Worm (Caenorhabditis elegans) whole organism, L1 larva: ENCODE results near the gene cyp-13A5.

ENCODE experiments used
- C04F5.9 ChIP-seq: sonication (generic microtip); optimal IDR thresholded peaks from 2 replicates; lab custom pipeline; 2016; ENCODE audit warnings: missing genetic modification characterization, missing compliant biosample characterization
- F16B12.6 ChIP-seq: fragments of 150-350 bp; optimal IDR thresholded peaks from 2 replicates; lab custom pipeline; 2014; ENCODE audit warnings: missing biosample characterization, missing genetic modification characterization
- aha-1 ChIP-seq: fragments of 150-350 bp; optimal IDR thresholded peaks from 2 replicates; lab custom pipeline; 2014; ENCODE audit warnings: missing biosample characterization, missing genetic modification characterization
- aly-2 ChIP-seq: fragments of 150-350 bp; optimal IDR thresholded peaks from 2 replicates; lab custom pipeline; 2014; ENCODE audit warnings: missing biosample characterization, missing genetic modification characterization
- blmp-1 ChIP-seq: fragments of 150-350 bp; optimal IDR thresholded peaks from 2 replicates; lab custom pipeline; 2014; ENCODE audit warnings: missing biosample characterization, missing genetic modification characterization
- dsc-1 ChIP-seq: sonication (generic microtip); optimal IDR thresholded peaks from 2 replicates; lab custom pipeline; 2016; ENCODE audit warnings: mild to moderate bottlenecking, missing genetic modification characterization, missing compliant biosample characterization
- efl-1 ChIP-seq, 4 experiments: fragments of 150-350 bp; optimal IDR thresholded peaks in 3 of 4; peaks in 1 of 4; 1 replicate in 1 of 4; 2 replicates in 3 of 4; lab custom pipeline; 2014; ENCODE audit warnings: missing biosample characterization in 2 of 4, missing genetic modification characterization in 2 of 4, missing genetic modification reagents in 2 of 4
- efl-3 ChIP-seq: fragments of 200-800 bp; sonication (Bioruptor generic); optimal IDR thresholded peaks from 2 replicates; lab custom pipeline; 2018; ENCODE audit warnings: mild to moderate bottlenecking, missing genetic modification characterization, missing compliant biosample characterization
- egl-13 ChIP-seq: sonication (generic microtip); optimal IDR thresholded peaks from 2 replicates; lab custom pipeline; 2016; ENCODE audit warnings: missing genotype, missing genetic modification reagents, missing genetic modification characterization, missing compliant biosample characterization
- elt-2 ChIP-seq: sonication (generic microtip); optimal IDR thresholded peaks from 2 replicates; lab custom pipeline; 2016; ENCODE audit warnings: missing genetic modification characterization, mild to moderate bottlenecking, inconsistent platforms, missing compliant biosample characterization, missing genetic modification reagents
- elt-3 ChIP-seq, 6 experiments: fragments of 150-350 bp in 1 of 6; sonication (generic microtip); optimal IDR thresholded peaks; 2 replicates each; lab custom pipeline; 2017 to 2018; ENCODE audit warnings: missing biosample characterization in 6 of 6, missing genetic modification characterization in 6 of 6, inconsistent platforms in 1 of 6
- ets-5 ChIP-seq: fragments of 200-800 bp; sonication (Bioruptor generic); IDR thresholded peaks from 2 replicates; pipeline ENCODE4 v1.3.6; 2022; ENCODE audit warnings: missing genetic modification characterization, missing compliant biosample characterization
- fkh-10 ChIP-seq: sonication (generic microtip); optimal IDR thresholded peaks from 2 replicates; lab custom pipeline; 2017; ENCODE audit warnings: missing biosample characterization, missing genetic modification reagents, missing genetic modification characterization
- fkh-4 ChIP-seq: sonication (generic microtip); optimal IDR thresholded peaks from 2 replicates; lab custom pipeline; 2016; ENCODE audit warnings: missing compliant biosample characterization, missing genetic modification characterization, borderline replicate concordance
- fkh-8 ChIP-seq: sonication (generic microtip); optimal IDR thresholded peaks from 2 replicates; lab custom pipeline; 2016; ENCODE audit warnings: mild to moderate bottlenecking, missing genetic modification characterization, missing compliant biosample characterization
- hlh-4 ChIP-seq: sonication (generic microtip); optimal IDR thresholded peaks from 2 replicates; lab custom pipeline; 2016; ENCODE audit warnings: mild to moderate bottlenecking, missing genetic modification characterization, missing compliant biosample characterization
- hpl-2 ChIP-seq: fragments of 150-350 bp; optimal IDR thresholded peaks from 2 replicates; lab custom pipeline; 2014; ENCODE audit warnings: missing biosample characterization, missing genetic modification reagents, missing genetic modification characterization
- jun-1 ChIP-seq: fragments of 150-350 bp; optimal IDR thresholded peaks from 2 replicates; lab custom pipeline; 2014; ENCODE audit warnings: missing biosample characterization, missing genetic modification reagents, missing genetic modification characterization
- lin-13 ChIP-seq: fragments of 150-350 bp; optimal IDR thresholded peaks from 2 replicates; lab custom pipeline; 2014; ENCODE audit warnings: missing biosample characterization, missing genetic modification reagents, missing genetic modification characterization
- lin-14 ChIP-seq: fragments of 200-800 bp; sonication (Bioruptor generic); optimal IDR thresholded peaks from 2 replicates; lab custom pipeline; 2018; ENCODE audit warnings: mild to moderate bottlenecking, missing genetic modification characterization, moderate library complexity, missing compliant biosample characterization
- lin-35 ChIP-seq, 2 experiments: fragments of 150-350 bp; optimal IDR thresholded peaks; 2 replicates each; lab custom pipeline; 2014; ENCODE audit warnings: missing biosample characterization in 2 of 2, missing genetic modification characterization in 2 of 2, missing genetic modification reagents in 2 of 2
- mdl-1 ChIP-seq, 2 experiments: fragments of 150-350 bp; optimal IDR thresholded peaks; 2 replicates each; lab custom pipeline; 2014 to 2017; ENCODE audit warnings: missing biosample characterization in 2 of 2, missing genetic modification characterization in 2 of 2, inconsistent platforms in 1 of 2
- nhr-11 ChIP-seq: fragments of 150-350 bp; optimal IDR thresholded peaks from 2 replicates; lab custom pipeline; 2014; ENCODE audit warnings: missing biosample characterization, missing genetic modification characterization
- nhr-12 ChIP-seq: sonication (generic microtip); optimal IDR thresholded peaks from 2 replicates; lab custom pipeline; 2017; ENCODE audit warnings: missing biosample characterization, missing genetic modification characterization
- nhr-20 ChIP-seq: sonication (generic microtip); optimal IDR thresholded peaks from 2 replicates; lab custom pipeline; 2016; ENCODE audit warnings: mild to moderate bottlenecking, missing genetic modification characterization, missing compliant biosample characterization
- nhr-237 ChIP-seq: fragments of 150-350 bp; optimal IDR thresholded peaks from 2 replicates; lab custom pipeline; 2014; ENCODE audit warnings: missing biosample characterization, missing genetic modification characterization
- nhr-47 ChIP-seq: sonication (generic microtip); optimal IDR thresholded peaks from 2 replicates; lab custom pipeline; 2016; ENCODE audit warnings: mild to moderate bottlenecking, missing genetic modification characterization, moderate library complexity, missing compliant biosample characterization
- nhr-71 ChIP-seq: sonication (generic microtip); optimal IDR thresholded peaks from 2 replicates; lab custom pipeline; 2016; ENCODE audit warnings: mild to moderate bottlenecking, missing genetic modification characterization, moderate library complexity, missing compliant biosample characterization
- nhr-76 ChIP-seq: sonication (generic microtip); optimal IDR thresholded peaks from 2 replicates; lab custom pipeline; 2017; ENCODE audit warnings: missing biosample characterization, missing genetic modification characterization
- nhr-77 ChIP-seq: fragments of 150-350 bp; optimal IDR thresholded peaks from 2 replicates; lab custom pipeline; 2014; ENCODE audit warnings: missing biosample characterization, missing genetic modification characterization
- nhr-84 ChIP-seq: sonication (generic microtip); optimal IDR thresholded peaks from 2 replicates; lab custom pipeline; 2017; ENCODE audit warnings: missing biosample characterization, missing genetic modification characterization
- nhr-85 ChIP-seq: sonication (generic microtip); peaks from one replicate; lab custom pipeline; 2016; ENCODE audit warnings: missing genetic modification characterization, inconsistent platforms, missing compliant biosample characterization
- nhr-90 ChIP-seq: sonication (generic microtip); optimal IDR thresholded peaks from 2 replicates; lab custom pipeline; 2016; ENCODE audit warnings: mild to moderate bottlenecking, missing genetic modification characterization, missing compliant biosample characterization; ENCODE audit not compliant: poor library complexity
- snpc-4 ChIP-seq: fragments of 150-350 bp; optimal IDR thresholded peaks from 2 replicates; lab custom pipeline; 2014; ENCODE audit warnings: missing biosample characterization, missing genetic modification characterization
- sup-37 ChIP-seq: fragments of 200-800 bp; sonication (Bioruptor generic); optimal IDR thresholded peaks from 2 replicates; lab custom pipeline; 2018; ENCODE audit warnings: mild to moderate bottlenecking, missing genetic modification characterization, missing compliant biosample characterization
- unc-130 ChIP-seq: fragments of 150-350 bp; optimal IDR thresholded peaks from 2 replicates; lab custom pipeline; 2017; ENCODE audit warnings: missing biosample characterization, missing genetic modification characterization, inconsistent platforms
- unc-30 ChIP-seq: sonication (generic microtip); optimal IDR thresholded peaks from 2 replicates; lab custom pipeline; 2017; ENCODE audit warnings: missing biosample characterization, missing genetic modification characterization
- unc-86 ChIP-seq: sonication (generic microtip); optimal IDR thresholded peaks from 2 replicates; lab custom pipeline; 2016; ENCODE audit warnings: missing genetic modification characterization, missing compliant biosample characterization
- vab-15 ChIP-seq: sonication (generic microtip); optimal IDR thresholded peaks from 2 replicates; lab custom pipeline; 2017; ENCODE audit warnings: missing genotype, mild to moderate bottlenecking, missing genetic modification characterization, missing compliant biosample characterization
- zip-4 ChIP-seq: fragments of 200-800 bp; sonication (Bioruptor generic); optimal IDR thresholded peaks from 2 replicates; lab custom pipeline; 2018; ENCODE audit warnings: mild to moderate bottlenecking, missing genetic modification characterization, moderate library complexity, missing compliant biosample characterization
- ztf-4 ChIP-seq: fragments of 150-350 bp; optimal IDR thresholded peaks from 2 replicates; lab custom pipeline; 2014; ENCODE audit warnings: missing biosample characterization, missing genetic modification characterization

Gene cyp-13A5

ce11 chrII:9755425-9755824 is 44.7 kb downstream of the cyp-13A5 start:
- TF ChIP-seq ets-5 (GFP tag; lab: Robert Waterston, UW), result no peak
- peak; percentile 19 for TF ChIP-seq egl-13 (tag; lab: Kevin White, UChicago)
- TF ChIP-seq sup-37 (GFP tag; lab: Kevin White, UChicago), result no peak
- TF ChIP-seq lin-14 (GFP tag; lab: Kevin White, UChicago), result peak; percentile 41
- TF ChIP-seq nhr-71 (tag; lab: Kevin White, UChicago), result peak; percentile 35
- no peak for TF ChIP-seq F16B12.6 (tag; lab: Kevin White, UChicago)
- TF ChIP-seq zip-4 (GFP tag; lab: Kevin White, UChicago), result no peak
- no peak for TF ChIP-seq nhr-76 (tag; lab: Kevin White, UChicago)
- no peak for TF ChIP-seq snpc-4
- TF ChIP-seq fkh-8 (tag; lab: Kevin White, UChicago), result no peak
- no peak for TF ChIP-seq aly-2 (tag; lab: Kevin White, UChicago)
- TF ChIP-seq nhr-90 (tag; lab: Kevin White, UChicago), result no peak
- TF ChIP-seq nhr-77, result no peak
- TF ChIP-seq nhr-85, result no peak
- TF ChIP-seq nhr-84 (tag; lab: Kevin White, UChicago), result no peak
- no peak for TF ChIP-seq lin-35 (GFP tag; optimal IDR thresholded peaks at IDR 0.05; lab: Kevin White, UChicago)
- peak; percentile 11 for TF ChIP-seq nhr-47 (tag; lab: Kevin White, UChicago)
- no peak for TF ChIP-seq hpl-2 (GFP tag; lab: Kevin White, UChicago)
- TF ChIP-seq dsc-1 (tag; lab: Kevin White, UChicago), result peak; percentile 92
- no peak for TF ChIP-seq unc-130 (tag; lab: Kevin White, UChicago)
- no peak for TF ChIP-seq fkh-4 (tag; lab: Kevin White, UChicago)
- TF ChIP-seq fkh-10 (GFP tag; lab: Kevin White, UChicago), result no peak
- TF ChIP-seq hlh-4 (tag; lab: Kevin White, UChicago), result no peak
- peak; percentile 64 for TF ChIP-seq unc-86 (tag; lab: Kevin White, UChicago)
- TF ChIP-seq ztf-4 (tag; lab: Kevin White, UChicago), result no peak
- no peak for TF ChIP-seq unc-30 (tag; lab: Kevin White, UChicago)
- no peak for TF ChIP-seq nhr-12 (tag; lab: Kevin White, UChicago)
- no peak for TF ChIP-seq nhr-11 (tag; lab: Kevin White, UChicago)

DNA sequence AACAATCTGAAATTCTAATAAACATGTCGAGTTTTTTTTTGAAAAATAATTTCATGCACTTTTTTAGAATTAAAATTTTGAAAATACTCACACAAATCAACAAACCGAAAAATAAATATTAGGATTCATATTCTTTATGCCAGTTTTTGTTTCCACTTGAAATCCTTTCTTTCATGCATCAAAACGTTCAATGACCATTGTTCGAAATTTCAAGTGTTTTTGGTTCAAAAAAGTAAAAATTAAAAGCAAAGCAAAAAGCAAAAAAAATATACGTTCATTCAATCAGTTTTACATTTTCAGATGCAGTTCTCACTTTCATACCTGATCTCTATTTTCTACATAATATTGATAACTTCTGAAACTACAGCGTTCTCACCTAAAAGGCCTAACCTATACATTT is 46.4 kb downstream of the cyp-13A5 start, which contains the start of gene ZK1321.1:
Gene ZK1321.1, plus strand, starts transcription at position 301 of the 400 bp plus-strand sequence.
- TF ChIP-seq efl-3 (GFP tag; lab: Kevin White, UChicago) (no peak), efl-1 (optimal IDR thresholded peaks at IDR 0.05; lab: Kevin White, UChicago) (no peak), efl-1 (GFP tag; optimal IDR thresholded peaks at IDR 0.05 in 1 of 2; lab: Kevin White, UChicago) (peak in 1 of 2 experiments; percentile 13)

DNA sequence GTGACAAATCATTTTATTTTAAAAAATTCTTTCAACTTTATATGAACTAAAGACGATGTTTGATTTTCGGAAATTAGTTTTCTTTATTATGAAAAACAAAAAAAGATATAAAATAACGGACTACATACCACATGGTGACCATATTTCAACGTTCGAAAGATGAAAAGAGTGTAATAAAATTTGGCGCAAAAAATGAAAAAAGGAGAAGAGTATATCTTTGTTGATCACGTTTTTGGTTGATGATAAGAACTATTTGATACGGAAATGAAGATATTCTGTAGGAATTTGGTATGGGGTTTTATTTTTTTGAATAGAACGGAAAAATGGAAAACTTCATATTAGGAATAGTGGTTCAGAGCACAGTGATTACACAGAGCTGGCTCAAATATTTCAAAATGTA is 47.1 kb downstream of the cyp-13A5 start, which contains the start of gene Y53C12B.7:
Gene Y53C12B.7, minus strand, starts transcription at position 163 of the 400 bp plus-strand sequence.
- TF ChIP-seq nhr-71 (tag; lab: Kevin White, UChicago), result peak; percentile 7
- TF ChIP-seq elt-2 (tag; lab: Kevin White, UChicago), result no peak
- TF ChIP-seq lin-14 (GFP tag; lab: Kevin White, UChicago), result peak; percentile 49
- TF ChIP-seq dsc-1 (tag; lab: Kevin White, UChicago), result no peak
- peak; percentile 43 for TF ChIP-seq blmp-1 (tag; lab: Kevin White, UChicago)
- TF ChIP-seq jun-1, result no peak
- TF ChIP-seq lin-13 (GFP tag; lab: Kevin White, UChicago), result no peak
- no peak for TF ChIP-seq C04F5.9 (tag; lab: Kevin White, UChicago)
- no peak for TF ChIP-seq nhr-237
- TF ChIP-seq nhr-20 (tag; lab: Kevin White, UChicago), result peak; percentile 52
- TF ChIP-seq vab-15, result no peak
- peak in 2 of 6 experiments; percentile 61 to 81 for TF ChIP-seq elt-3 (tag; optimal IDR thresholded peaks at IDR 0.05; lab: Kevin White, UChicago)
- TF ChIP-seq ztf-4 (tag; lab: Kevin White, UChicago), result no peak
- TF ChIP-seq mdl-1 (tag; optimal IDR thresholded peaks at IDR 0.05; lab: Kevin White, UChicago), result no peak
- TF ChIP-seq efl-1 (optimal IDR thresholded peaks at IDR 0.05; lab: Kevin White, UChicago), result no peak
- no peak for TF ChIP-seq efl-1 (GFP tag; optimal IDR thresholded peaks at IDR 0.05 in 1 of 2; lab: Kevin White, UChicago)
- TF ChIP-seq aha-1 (tag; lab: Kevin White, UChicago), result no peak
